Worm (Caenorhabditis elegans): ENCODE measurements around the gene str-43.

str-43 gene

ce11 chrV:15716679-15717078, 35.3 kb downstream of the str-43 start, which contains the start of gene Y6E2A.4:
Gene Y6E2A.4, minus strand, starts transcription at chrV:15716779.
- TF ChIP-seq madf-6 (GFP tag; IDR thresholded peaks at IDR 0.05) (no peak), B0035.1 (tag; optimal IDR thresholded peaks at IDR 0.05) (no peak), C17E4.6 (GFP tag; IDR thresholded peaks at IDR 0.05) (no peak), B0261.1 (tag; optimal IDR thresholded peaks at IDR 0.05) (no peak), ztf-28 (GFP tag; IDR thresholded peaks at IDR 0.05) (no peak), bed-1 (GFP tag; IDR thresholded peaks at IDR 0.05) (no peak), B0019.2 (GFP tag; conservative IDR thresholded peaks at IDR 0.05) (no peak), F33H1.4 (GFP tag; IDR thresholded peaks at IDR 0.05) (no peak), F10E7.11 (tag; optimal IDR thresholded peaks at IDR 0.05) (no peak), mel-28 (tag; optimal IDR thresholded peaks at IDR 0.05; ENCODE audit: borderline replicate concordance) (no peak), egrh-3 (GFP tag; IDR thresholded peaks at IDR 0.05) (no peak), aptf-2 (GFP tag; conservative IDR thresholded peaks at IDR 0.05) (no peak), nhr-120 (GFP tag; IDR thresholded peaks at IDR 0.05) (no peak), C06A6.2 (GFP tag; conservative IDR thresholded peaks at IDR 0.05) (no peak), hlh-12 (tag; optimal IDR thresholded peaks at IDR 0.05) (no peak)

DNA sequence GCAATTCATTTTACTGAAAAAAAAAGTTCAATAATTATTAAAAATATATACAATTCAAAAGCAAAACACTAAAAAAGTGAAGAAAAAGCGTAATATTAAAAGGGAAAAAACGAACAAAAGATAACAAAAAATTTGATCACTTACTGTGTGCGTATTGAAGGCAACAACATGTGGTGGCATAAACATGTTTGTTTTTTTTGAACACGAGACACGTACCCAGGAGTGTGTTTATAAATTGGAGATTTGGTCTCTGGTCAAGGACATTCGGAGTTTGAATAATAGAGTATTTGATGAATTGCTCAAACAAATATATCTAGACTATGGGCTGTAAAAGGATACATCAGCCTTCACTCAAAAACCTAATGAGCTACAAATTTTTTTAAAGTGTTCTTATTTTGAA, 36.3 kb downstream of the str-43 start:
- TF ChIP-seq unc-130 (GFP tag; optimal IDR thresholded peaks at IDR 0.05) (no peak), nhr-90 (tag; optimal IDR thresholded peaks at IDR 0.05) (no peak), hlh-12 (tag; optimal IDR thresholded peaks at IDR 0.05) (no peak), ccch-3 (GFP tag; optimal IDR thresholded peaks at IDR 0.05) (no peak), xnd-1 (tag; optimal IDR thresholded peaks at IDR 0.05) (no peak), efl-1 (GFP tag; optimal IDR thresholded peaks at IDR 0.05) (no peak), mcd-1 (GFP tag; IDR thresholded peaks at IDR 0.05) (no peak), let-607 (tag; optimal IDR thresholded peaks at IDR 0.05) (no peak), chd-7 (tag; optimal IDR thresholded peaks at IDR 0.05) (no peak), B0019.2 (GFP tag; conservative IDR thresholded peaks at IDR 0.05) (no peak), ceh-100 (GFP tag; IDR thresholded peaks at IDR 0.05) (no peak), F10E7.11 (tag; optimal IDR thresholded peaks at IDR 0.05) (no peak), snpc-1.3 (tag; optimal IDR thresholded peaks at IDR 0.05; ENCODE audit: insufficient read depth) (no peak), gei-17 (GFP tag; optimal IDR thresholded peaks at IDR 0.05) (no peak), D2030.7 (GFP tag; IDR thresholded peaks at IDR 0.05) (no peak), lin-54 (GFP tag; optimal IDR thresholded peaks at IDR 0.05) (no peak), pbrm-1 (GFP tag; IDR thresholded peaks at IDR 0.05) (no peak), hmg-1.2 (GFP tag; IDR thresholded peaks at IDR 0.05) (no peak)

DNA sequence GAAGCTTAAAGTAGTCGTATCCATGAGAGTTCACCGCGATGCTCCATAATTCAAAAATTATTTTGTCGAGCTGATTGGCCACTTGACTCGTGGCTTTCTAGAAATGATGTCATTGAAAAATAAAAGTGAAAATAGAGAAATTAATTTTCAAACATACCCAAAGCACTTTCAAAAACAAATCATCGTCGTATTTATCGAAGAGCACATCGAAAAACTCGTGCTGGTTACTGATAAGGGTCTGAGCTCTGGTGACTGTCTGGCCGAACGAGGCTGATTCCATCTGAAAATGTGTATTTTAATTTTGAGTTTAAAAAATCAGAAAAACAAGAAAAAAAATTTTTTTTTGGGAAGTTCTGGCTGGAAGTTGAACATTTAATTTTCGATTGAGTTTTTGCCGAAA, 39.6 kb downstream of the str-43 start:
- TF ChIP-seq lin-40 (tag; optimal IDR thresholded peaks at IDR 0.05) (no peak), sptf-2 (GFP tag; optimal IDR thresholded peaks at IDR 0.05) (no peak), Y79H2A.3 (GFP tag; conservative IDR thresholded peaks at IDR 0.05) (no peak), ccch-3 (GFP tag; optimal IDR thresholded peaks at IDR 0.05) (no peak), unc-62 (GFP tag; optimal IDR thresholded peaks at IDR 0.05) (no peak), B0336.3 (GFP tag; IDR thresholded peaks at IDR 0.05) (no peak), ztf-28 (GFP tag; IDR thresholded peaks at IDR 0.05) (no peak), dpff-1 (tag; optimal IDR thresholded peaks at IDR 0.05) (no peak), pbrm-1 (GFP tag; IDR thresholded peaks at IDR 0.05) (no peak), lsy-27 (tag; optimal IDR thresholded peaks at IDR 0.05; ENCODE audit: borderline replicate concordance, insufficient read depth) (no peak), F57C9.4 (tag; optimal IDR thresholded peaks at IDR 0.05) (no peak), Y53G8AR.9 (GFP tag; conservative IDR thresholded peaks at IDR 0.05) (no peak), zfh-2 (GFP tag; conservative IDR thresholded peaks at IDR 0.05) (no peak), F23B12.7 (tag; optimal IDR thresholded peaks at IDR 0.05; ENCODE audit: insufficient read depth) (no peak), hlh-26 (GFP tag; conservative IDR thresholded peaks at IDR 0.05) (no peak), Y95B8A.8 (GFP tag; IDR thresholded peaks at IDR 0.05) (no peak), Y56A3A.18 (GFP tag; IDR thresholded peaks at IDR 0.05) (no peak)

All from whole organism, young adult.